Worm (Caenorhabditis elegans) whole organism, late embryonic: Measurements from ENCODE around the gene F14H8.4.

Experiments used
- Y22D7AL.16 ChIP-seq: sonication (generic microtip); optimal IDR thresholded peaks from 2 replicates; lab custom pipeline; 2016; ENCODE audit warnings: missing genetic modification characterization, missing compliant biosample characterization
- ama-1 ChIP-seq: fragments of 150-350 bp; optimal IDR thresholded peaks from 2 replicates; lab custom pipeline; 2014
- dve-1 ChIP-seq: sonication (generic microtip); optimal IDR thresholded peaks from 2 replicates; lab custom pipeline; 2017; ENCODE audit warnings: antibody characterized with exemption, mild to moderate bottlenecking, missing genetic modification characterization, missing compliant biosample characterization
- elt-2 ChIP-seq: sonication (generic microtip); optimal IDR thresholded peaks from 2 replicates; lab custom pipeline; 2016; ENCODE audit warnings: missing genetic modification reagents, missing genetic modification characterization, missing compliant biosample characterization
- ets-4 ChIP-seq: sonication (generic microtip); optimal IDR thresholded peaks from 2 replicates; lab custom pipeline; 2016; ENCODE audit warnings: missing genetic modification characterization, missing compliant biosample characterization
- fkh-10 ChIP-seq: fragments of 150-350 bp; optimal IDR thresholded peaks from 2 replicates; lab custom pipeline; 2014; ENCODE audit warnings: missing biosample characterization, missing genetic modification reagents, missing genetic modification characterization
- fkh-6 ChIP-seq: sonication (generic microtip); optimal IDR thresholded peaks from 2 replicates; lab custom pipeline; 2016; ENCODE audit warnings: missing genetic modification characterization, missing compliant biosample characterization
- nfya-1 ChIP-seq: sonication (generic microtip); optimal IDR thresholded peaks from 2 replicates; lab custom pipeline; 2017; ENCODE audit warnings: missing genetic modification characterization, mild to moderate bottlenecking, missing compliant biosample characterization, antibody characterized with exemption, moderate library complexity
- nhr-11 ChIP-seq: fragments of 150-350 bp; optimal IDR thresholded peaks from 2 replicates; lab custom pipeline; 2014; ENCODE audit warnings: missing biosample characterization, missing genetic modification characterization
- syd-9 ChIP-seq: sonication (generic microtip); optimal IDR thresholded peaks from 2 replicates; lab custom pipeline; 2016; ENCODE audit warnings: mild to moderate bottlenecking, missing genetic modification characterization, moderate library complexity, missing compliant biosample characterization
- unc-86 ChIP-seq: sonication (generic microtip); optimal IDR thresholded peaks from 2 replicates; lab custom pipeline; 2016; ENCODE audit warnings: missing genetic modification characterization, missing compliant biosample characterization
- zip-5 ChIP-seq: sonication (generic microtip); optimal IDR thresholded peaks from 2 replicates; lab custom pipeline; 2016; ENCODE audit warnings: missing genetic modification characterization, missing compliant biosample characterization
- ztf-16 ChIP-seq: sonication (generic microtip); optimal IDR thresholded peaks from 2 replicates; lab custom pipeline; 2017; ENCODE audit warnings: missing genetic modification characterization, missing compliant biosample characterization

DNA sequence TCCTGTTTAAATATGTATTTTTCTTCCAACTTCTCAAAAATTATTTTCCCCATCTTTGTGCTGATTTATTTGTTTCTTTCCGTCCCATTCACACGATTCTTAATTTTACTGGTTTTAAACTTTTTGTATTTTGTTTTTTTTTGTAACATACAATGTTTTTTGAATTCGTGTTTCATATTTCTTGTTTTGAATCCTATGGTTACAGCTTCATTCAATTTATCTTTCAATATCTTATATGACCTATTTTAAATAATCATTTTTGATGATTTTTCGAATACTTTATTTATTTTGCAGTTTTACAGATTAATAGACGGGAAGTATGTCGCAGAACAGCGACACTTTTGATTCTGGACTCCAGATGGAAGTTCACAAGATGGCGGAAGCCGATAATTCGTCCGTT, 18.8 kb upstream of the F14H8.4 start, which contains the start of gene hrde-2:
- TF ChIP-seq nfya-1 (tag; lab: Kevin White, UChicago) (no peak), unc-86 (no peak), ama-1 (lab: Kevin White, UChicago) (no peak), fkh-10 (GFP tag; lab: Kevin White, UChicago) (no peak), ets-4 (tag; lab: Kevin White, UChicago) (no peak), nhr-11 (no peak), fkh-6 (no peak), elt-2 (tag; lab: Kevin White, UChicago) (no peak), syd-9 (no peak), ztf-16 (tag; lab: Kevin White, UChicago) (no peak), zip-5 (tag; lab: Kevin White, UChicago) (no peak), dve-1 (tag; lab: Kevin White, UChicago) (no peak), Y22D7AL.16 (tag; lab: Kevin White, UChicago) (no peak)
